Worm (Caenorhabditis elegans) whole organism, young adult: Measurements from ENCODE around the gene C49F8.3.

Experiments used
- B0035.1 ChIP-seq: sonication (generic microtip); optimal IDR thresholded peaks from 2 replicates; lab custom pipeline; 2016; ENCODE audit warnings: missing genetic modification characterization, mild to moderate bottlenecking, missing compliant biosample characterization, missing genotype, missing genetic modification reagents
- B0336.3 ChIP-seq: fragments of 200-800 bp; sonication (Bioruptor generic); IDR thresholded peaks from 2 replicates; pipeline ENCODE4 v1.3.6; 2022; ENCODE audit warnings: missing genetic modification characterization, missing compliant biosample characterization
- C06A6.2 ChIP-seq: fragments of 200-800 bp; sonication (Bioruptor generic); conservative IDR thresholded peaks from 2 replicates; pipeline ENCODE4 v1.3.6; 2022; ENCODE audit warnings: missing genetic modification characterization, missing compliant biosample characterization
- F22D6.2 ChIP-seq: sonication (generic microtip); optimal IDR thresholded peaks from 2 replicates; lab custom pipeline; 2016; ENCODE audit warnings: mild to moderate bottlenecking, missing genetic modification characterization, missing compliant biosample characterization
- F39B2.1 ChIP-seq: fragments of 200-800 bp; sonication (Bioruptor generic); IDR thresholded peaks from 2 replicates; pipeline ENCODE4 v1.3.6; 2022; ENCODE audit warnings: missing genetic modification reagents, missing genetic modification characterization, missing compliant biosample characterization
- F49E8.2 ChIP-seq: sonication (generic microtip); optimal IDR thresholded peaks from 3 replicates; lab custom pipeline; 2017; ENCODE audit warnings: missing genetic modification characterization, mild to moderate bottlenecking, missing compliant biosample characterization, antibody characterized with exemption, moderate library complexity; ENCODE audit not compliant: insufficient read depth
- K11D2.4 ChIP-seq: fragments of 200-800 bp; sonication (Bioruptor generic); IDR thresholded peaks from 2 replicates; pipeline ENCODE4 v1.3.6; 2022; ENCODE audit warnings: missing genetic modification reagents, missing genetic modification characterization, missing compliant biosample characterization
- K12H6.12 ChIP-seq: fragments of 200-800 bp; sonication (Bioruptor generic); optimal IDR thresholded peaks from 2 replicates; lab custom pipeline; 2018; ENCODE audit warnings: mild to moderate bottlenecking, missing genetic modification characterization, missing compliant biosample characterization
- ZK185.1 ChIP-seq: sonication (generic microtip); optimal IDR thresholded peaks from 2 replicates; lab custom pipeline; 2016; ENCODE audit warnings: mild to moderate bottlenecking, missing genetic modification characterization, missing compliant biosample characterization; ENCODE audit not compliant: poor library complexity, severe bottlenecking
- akir-1 ChIP-seq: fragments of 200-800 bp; sonication (Bioruptor generic); optimal IDR thresholded peaks from 2 replicates; lab custom pipeline; 2018; ENCODE audit warnings: mild to moderate bottlenecking, missing genetic modification characterization, moderate library complexity, missing compliant biosample characterization
- aptf-2 ChIP-seq: fragments of 200-800 bp; sonication (Bioruptor generic); conservative IDR thresholded peaks from 2 replicates; pipeline ENCODE4 v1.3.6; 2022; ENCODE audit warnings: missing genetic modification reagents, missing genetic modification characterization, missing compliant biosample characterization
- attf-5 ChIP-seq: fragments of 200-800 bp; sonication (Bioruptor generic); optimal IDR thresholded peaks from 2 replicates; lab custom pipeline; 2018; ENCODE audit warnings: mild to moderate bottlenecking, missing genetic modification characterization, missing compliant biosample characterization
- bed-2 ChIP-seq: fragments of 200-800 bp; sonication (Bioruptor generic); IDR thresholded peaks from 2 replicates; pipeline ENCODE4 v1.3.6; 2022; ENCODE audit warnings: missing genetic modification reagents, missing genetic modification characterization, missing compliant biosample characterization
- ccch-3 ChIP-seq: fragments of 200-800 bp; sonication (Bioruptor generic); optimal IDR thresholded peaks from 2 replicates; lab custom pipeline; 2018; ENCODE audit warnings: mild to moderate bottlenecking, missing genetic modification characterization, missing compliant biosample characterization
- cebp-2 ChIP-seq: fragments of 200-800 bp; sonication (Bioruptor generic); IDR thresholded peaks from 2 replicates; pipeline ENCODE4 v1.3.6; 2022; ENCODE audit warnings: missing genetic modification characterization, missing compliant biosample characterization
- ceh-100 ChIP-seq: fragments of 200-800 bp; sonication (Bioruptor generic); IDR thresholded peaks from 2 replicates; pipeline ENCODE4 v1.3.6; 2022; ENCODE audit warnings: missing genetic modification reagents, missing genetic modification characterization, missing compliant biosample characterization
- ceh-40 ChIP-seq: fragments of 200-800 bp; sonication (Bioruptor generic); IDR thresholded peaks from 2 replicates; pipeline ENCODE4 v1.3.6; 2022; ENCODE audit warnings: missing genetic modification characterization, missing compliant biosample characterization
- ceh-79 ChIP-seq: sonication (generic microtip); optimal IDR thresholded peaks from 2 replicates; lab custom pipeline; 2017; ENCODE audit warnings: mild to moderate bottlenecking, missing genetic modification characterization, missing compliant biosample characterization
- dox-1 ChIP-seq: fragments of 200-800 bp; sonication (Bioruptor generic); IDR thresholded peaks from 2 replicates; pipeline ENCODE4 v1.3.6; 2022; ENCODE audit warnings: missing genetic modification reagents, missing genetic modification characterization, missing compliant biosample characterization
- dpff-1 ChIP-seq: sonication (generic microtip); optimal IDR thresholded peaks from 2 replicates; lab custom pipeline; 2017; ENCODE audit warnings: mild to moderate bottlenecking, missing genetic modification characterization, missing compliant biosample characterization
- egl-18 ChIP-seq: fragments of 200-800 bp; sonication (Bioruptor generic); IDR thresholded peaks from 2 replicates; pipeline ENCODE4 v1.3.6; 2022; ENCODE audit warnings: missing genetic modification reagents, missing genetic modification characterization, missing compliant biosample characterization
- fkh-3 ChIP-seq: sonication (generic microtip); optimal IDR thresholded peaks from 2 replicates; lab custom pipeline; 2016; ENCODE audit warnings: mild to moderate bottlenecking, missing genetic modification characterization, missing compliant biosample characterization
- hmg-1.2 ChIP-seq: fragments of 200-800 bp; sonication (Bioruptor generic); IDR thresholded peaks from 2 replicates; pipeline ENCODE4 v1.3.6; 2022; ENCODE audit warnings: missing genetic modification reagents, missing genetic modification characterization, missing compliant biosample characterization
- hmg-20 ChIP-seq: fragments of 200-800 bp; sonication (Bioruptor generic); IDR thresholded peaks from 2 replicates; pipeline ENCODE4 v1.3.6; 2022; ENCODE audit warnings: missing genetic modification reagents, missing genetic modification characterization, missing compliant biosample characterization
- let-607 ChIP-seq, 2 experiments: fragments of 200-800 bp in 1 of 2; sonication (Bioruptor generic) in 1 of 2; sonication (generic microtip) in 1 of 2; optimal IDR thresholded peaks; 2 replicates each; lab custom pipeline; 2016 to 2018; ENCODE audit warnings: mild to moderate bottlenecking in 2 of 2, missing compliant biosample characterization in 2 of 2, missing genetic modification characterization in 2 of 2, moderate library complexity in 2 of 2, missing genotype in 1 of 2
- lsy-27 ChIP-seq: sonication (generic microtip); optimal IDR thresholded peaks from 2 replicates; lab custom pipeline; 2017; ENCODE audit warnings: missing genetic modification characterization, mild to moderate bottlenecking, missing compliant biosample characterization, antibody characterized with exemption, missing genotype, borderline replicate concordance; ENCODE audit not compliant: insufficient read depth
- madf-10 ChIP-seq: sonication (generic microtip); optimal IDR thresholded peaks from 2 replicates; lab custom pipeline; 2016; ENCODE audit warnings: mild to moderate bottlenecking, missing genetic modification characterization, missing compliant biosample characterization
- madf-6 ChIP-seq: fragments of 200-800 bp; sonication (Bioruptor generic); IDR thresholded peaks from 2 replicates; pipeline ENCODE4 v1.3.6; 2022; ENCODE audit warnings: missing genetic modification reagents, missing genetic modification characterization, missing compliant biosample characterization
- mel-28 ChIP-seq: sonication (generic microtip); optimal IDR thresholded peaks from 2 replicates; lab custom pipeline; 2016; ENCODE audit warnings: borderline replicate concordance, mild to moderate bottlenecking, missing genetic modification characterization, missing compliant biosample characterization
- nfya-1 ChIP-seq: sonication (generic microtip); optimal IDR thresholded peaks from 2 replicates; lab custom pipeline; 2017; ENCODE audit warnings: antibody characterized with exemption, missing compliant biosample characterization, missing genetic modification characterization, borderline replicate concordance; ENCODE audit not compliant: insufficient read depth
- nfyb-1 ChIP-seq: fragments of 200-800 bp; sonication (Bioruptor generic); IDR thresholded peaks from 2 replicates; pipeline ENCODE4 v1.3.6; 2022; ENCODE audit warnings: missing genetic modification reagents, missing genetic modification characterization, missing compliant biosample characterization
- nhr-179 ChIP-seq: sonication (generic microtip); optimal IDR thresholded peaks from 2 replicates; lab custom pipeline; 2016; ENCODE audit warnings: mild to moderate bottlenecking, missing genetic modification characterization, missing compliant biosample characterization
- nhr-80 ChIP-seq: sonication (generic microtip); optimal IDR thresholded peaks from 2 replicates; lab custom pipeline; 2016; ENCODE audit warnings: missing genetic modification characterization, missing compliant biosample characterization
- pha-4 ChIP-seq: fragments of 150-350 bp; sonication (generic microtip); optimal IDR thresholded peaks from 2 replicates; lab custom pipeline; 2014; ENCODE audit warnings: missing biosample characterization, missing genetic modification reagents, missing genetic modification characterization
- rpc-1 ChIP-seq, 2 experiments: fragments of 150-350 bp in 1 of 2; sonication (generic microtip) in 1 of 2; optimal IDR thresholded peaks; 2 replicates each; lab custom pipeline; 2014 to 2018; ENCODE audit warnings: missing biosample characterization in 1 of 2, missing genetic modification characterization in 1 of 2, missing genetic modification reagents in 1 of 2, missing genotype in 1 of 2
- sdz-38 ChIP-seq: sonication (generic microtip); optimal IDR thresholded peaks from 2 replicates; lab custom pipeline; 2016; ENCODE audit warnings: missing genotype, missing genetic modification characterization, missing compliant biosample characterization
- sea-2 ChIP-seq: fragments of 200-800 bp; sonication (Bioruptor generic); IDR thresholded peaks from 2 replicates; pipeline ENCODE4 v1.3.6; 2022; ENCODE audit warnings: missing genetic modification characterization, missing compliant biosample characterization
- snpc-3.4 ChIP-seq: sonication (generic microtip); optimal IDR thresholded peaks from 2 replicates; lab custom pipeline; 2017; ENCODE audit warnings: missing genetic modification characterization, mild to moderate bottlenecking, missing compliant biosample characterization, antibody characterized with exemption, moderate library complexity, missing genotype, missing genetic modification reagents
- snpc-4 ChIP-seq, 5 experiments: fragments of 150-350 bp in 1 of 5; sonication (generic microtip) in 4 of 5; optimal IDR thresholded peaks; 2 replicates each; lab custom pipeline; 2014 to 2018; ENCODE audit warnings: missing genetic modification characterization in 5 of 5, missing biosample characterization in 3 of 5, antibody characterized with exemption in 2 of 5, mild to moderate bottlenecking in 2 of 5, missing compliant biosample characterization in 2 of 5, missing genotype in 2 of 5, moderate library complexity in 2 of 5, missing genetic modification reagents in 1 of 5
- somi-1 ChIP-seq: fragments of 200-800 bp; sonication (Bioruptor generic); optimal IDR thresholded peaks from 2 replicates; lab custom pipeline; 2018; ENCODE audit warnings: mild to moderate bottlenecking, missing genetic modification characterization, missing compliant biosample characterization
- xnd-1 ChIP-seq: sonication (generic microtip); optimal IDR thresholded peaks from 2 replicates; lab custom pipeline; 2016; ENCODE audit warnings: missing genotype, missing genetic modification reagents, missing genetic modification characterization, missing compliant biosample characterization
- zfh-2 ChIP-seq: fragments of 200-800 bp; sonication (Bioruptor generic); conservative IDR thresholded peaks from 2 replicates; pipeline ENCODE4 v1.3.6; 2022; ENCODE audit warnings: missing genetic modification reagents, missing genetic modification characterization, missing compliant biosample characterization
- zim-3 ChIP-seq: sonication (generic microtip); optimal IDR thresholded peaks from 2 replicates; lab custom pipeline; 2017; ENCODE audit warnings: mild to moderate bottlenecking, missing genetic modification characterization, moderate library complexity, missing compliant biosample characterization
- ztf-26 ChIP-seq: sonication (generic microtip); optimal IDR thresholded peaks from 2 replicates; lab custom pipeline; 2017; ENCODE audit warnings: missing genetic modification characterization, missing compliant biosample characterization
- ztf-3 ChIP-seq: fragments of 200-800 bp; sonication (Bioruptor generic); optimal IDR thresholded peaks from 2 replicates; lab custom pipeline; 2018; ENCODE audit warnings: mild to moderate bottlenecking, missing genetic modification characterization, missing compliant biosample characterization

The C49F8.3 gene

DNA sequence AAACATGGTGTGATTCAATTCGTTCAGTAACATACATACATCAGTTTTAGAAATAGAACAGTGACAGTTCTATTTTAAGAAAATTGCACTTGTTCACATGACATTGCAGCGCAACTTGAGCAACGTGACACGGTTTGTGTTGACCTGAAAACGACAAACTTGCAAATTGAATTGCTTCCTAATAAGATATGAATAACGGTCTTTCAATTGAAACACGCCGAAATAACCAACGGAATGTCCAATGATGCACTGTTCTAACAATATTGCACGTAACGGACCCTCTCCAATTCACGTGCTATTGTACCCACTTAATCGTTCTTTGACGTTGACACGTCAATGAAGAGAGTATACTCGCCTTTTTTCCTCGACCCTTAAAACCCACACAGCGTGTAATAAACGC lies 27.5 kb downstream of the C49F8.3 start (continued):
- TF ChIP-seq egl-18 (GFP tag; lab: Robert Waterston, UW) (no peak), ceh-100 (GFP tag; lab: Robert Waterston, UW) (no peak), sea-2 (no peak), K11D2.4 (no peak), ztf-26 (tag; lab: Kevin White, UChicago) (peak; percentile 19), zfh-2 (GFP tag; lab: Robert Waterston, UW) (no peak), snpc-3.4 (no peak), F22D6.2 (no peak), cebp-2 (GFP tag; lab: Robert Waterston, UW) (no peak), pha-4 (tag; lab: Kevin White, UChicago) (no peak), let-607 (tag; optimal IDR thresholded peaks at IDR 0.05; lab: Kevin White, UChicago) (no peak), somi-1 (GFP tag; lab: Kevin White, UChicago) (no peak)

DNA sequence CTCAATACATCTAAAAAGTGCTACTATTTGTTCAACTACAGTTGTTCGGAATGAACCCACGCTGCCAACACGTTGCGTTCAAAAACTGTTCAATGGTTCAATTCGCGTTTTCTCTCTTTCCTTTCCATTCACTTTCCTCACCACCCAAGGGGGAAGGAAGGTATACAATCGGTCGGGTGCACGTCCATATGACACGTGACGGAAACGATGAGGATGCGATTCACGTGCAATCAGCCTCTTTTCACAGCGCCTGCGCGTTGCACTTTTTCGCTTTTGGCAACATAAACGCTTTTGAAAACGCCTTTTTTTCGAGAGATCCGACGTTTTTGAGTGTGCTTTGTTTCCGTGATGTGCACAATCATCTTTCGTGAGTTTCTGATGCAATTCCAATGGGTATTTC lies 28.8 kb downstream of the C49F8.3 start:
- TF ChIP-seq zim-3 (tag; lab: Kevin White, UChicago) (no peak), akir-1 (no peak), zfh-2 (GFP tag; lab: Robert Waterston, UW) (peak; percentile 82; the same call in 1 of the 2 replicates), madf-6 (GFP tag; lab: Robert Waterston, UW) (no peak), F49E8.2 (tag; lab: Kevin White, UChicago) (no peak), ceh-40 (no peak), K12H6.12 (tag; lab: Kevin White, UChicago) (peak; percentile 29), hmg-1.2 (GFP tag; lab: Robert Waterston, UW) (no peak), ceh-79 (tag; lab: Kevin White, UChicago) (no peak), mel-28 (tag; lab: Kevin White, UChicago) (no peak), snpc-3.4 (no peak), snpc-4 (GFP tag; optimal IDR thresholded peaks at IDR 0.05; lab: Kevin White, UChicago) (no peak), snpc-4 (tag; optimal IDR thresholded peaks at IDR 0.05; lab: Kevin White, UChicago) (peak in 3 of 4 experiments; percentile 7 to 55 (median 51)), ztf-3 (GFP tag; lab: Kevin White, UChicago) (no peak), lsy-27 (no peak), attf-5 (GFP tag; lab: Kevin White, UChicago) (peak; percentile 31), ztf-26 (tag; lab: Kevin White, UChicago) (peak; percentile 94), xnd-1 (tag; lab: Kevin White, UChicago) (no peak), hmg-20 (GFP tag; lab: Robert Waterston, UW) (no peak), ccch-3 (GFP tag; lab: Kevin White, UChicago) (no peak), nhr-179 (tag; lab: Kevin White, UChicago) (no peak), madf-10 (peak; percentile 48), dpff-1 (tag; lab: Kevin White, UChicago) (no peak), fkh-3 (tag; lab: Kevin White, UChicago) (no peak), somi-1 (GFP tag; lab: Kevin White, UChicago) (peak; percentile 86), C06A6.2 (GFP tag; lab: Robert Waterston, UW) (no peak), nhr-80 (tag; lab: Kevin White, UChicago) (peak; percentile 68), nfya-1 (tag; lab: Kevin White, UChicago) (no peak), B0336.3 (peak; percentile 60), B0035.1 (tag; lab: Kevin White, UChicago) (no peak), K11D2.4 (peak; percentile 67; the same call in 1 of the 2 replicates), F22D6.2 (peak; percentile 84), nfyb-1 (GFP tag; lab: Robert Waterston, UW) (peak; percentile 55; the same call in 1 of the 2 replicates), dox-1 (peak; percentile 66), aptf-2 (GFP tag; lab: Robert Waterston, UW) (no peak), bed-2 (GFP tag; lab: Robert Waterston, UW) (no peak), sdz-38 (tag; lab: Kevin White, UChicago) (no peak), F39B2.1 (GFP tag; lab: Robert Waterston, UW) (no peak), rpc-1 (optimal IDR thresholded peaks at IDR 0.05; lab: Kevin White, UChicago) (no peak), rpc-1 (tag; optimal IDR thresholded peaks at IDR 0.05; lab: Kevin White, UChicago) (no peak), ZK185.1 (tag; lab: Kevin White, UChicago) (no peak)
